Worm (Caenorhabditis elegans): ENCODE results near the gene F36F12.2.
A peak's percentile ranks its signal among the peaks of the same experiment; 100 is the strongest.
"Not testable (repeated sequence)": the region's sequence is repeated elsewhere in the genome, so short reads cannot be mapped to it uniquely, and the experiment has no call there.

- TF ChIP-seq ets-4 (GFP tag; optimal IDR thresholded peaks at IDR 0.05); lsl-1 (GFP tag; optimal IDR thresholded peaks at IDR 0.05); attf-5 (GFP tag; optimal IDR thresholded peaks at IDR 0.05); die-1 (tag; optimal IDR thresholded peaks at IDR 0.05); snpc-4 (GFP tag; optimal IDR thresholded peaks at IDR 0.05); snpc-4 (tag; optimal IDR thresholded peaks at IDR 0.05); snpc-3.4 (tag; optimal IDR thresholded peaks at IDR 0.05); ama-1 (optimal IDR thresholded peaks at IDR 0.05); ama-1 (GFP tag; optimal IDR thresholded peaks at IDR 0.05); F49E8.2 (tag; optimal IDR thresholded peaks at IDR 0.05; ENCODE audit: insufficient read depth); Y56A3A.18 (GFP tag; IDR thresholded peaks at IDR 0.05); cebp-1 (GFP tag; IDR thresholded peaks at IDR 0.05); cebp-1 (tag; optimal IDR thresholded peaks at IDR 0.05); sea-2 (GFP tag; IDR thresholded peaks at IDR 0.05); athp-1 (tag; optimal IDR thresholded peaks at IDR 0.05): not testable (repeated sequence)
- 0 out of 2 replicates have a peak, but pooled peaks have one; percentile 63 for TF ChIP-seq F37B4.10 (GFP tag; IDR thresholded peaks at IDR 0.05)
These were observed 9.3 kb downstream of the F36F12.2 start, which contains the start of gene F36F12.3 for ce11 chrV:2085745-2086267.
